Worm (Caenorhabditis elegans): Measurements from ENCODE around the gene aco-1.

ce11 chrX:11383359-11383758 is 43.7 kb downstream of the aco-1 start:
- TF ChIP-seq ztf-11 (tag; optimal IDR thresholded peaks at IDR 0.05): no peak
- no peak for TF ChIP-seq zip-8 (tag; optimal IDR thresholded peaks at IDR 0.05)
- TF ChIP-seq mab-5 (tag; optimal IDR thresholded peaks at IDR 0.05): no peak
- no peak for TF ChIP-seq cnd-1 (tag; optimal IDR thresholded peaks at IDR 0.05)
- TF ChIP-seq unc-62 (GFP tag; optimal IDR thresholded peaks at IDR 0.05): no peak
- no peak for TF ChIP-seq unc-39 (tag; optimal IDR thresholded peaks at IDR 0.05)
- no peak for TF ChIP-seq mep-1 (tag; optimal IDR thresholded peaks at IDR 0.05)
- TF ChIP-seq nhr-237 (tag; optimal IDR thresholded peaks at IDR 0.05): no peak
